Fruit fly (Drosophila melanogaster) whole organism, embryonic: ENCODE data around the gene MED14.

Experiments used
- ATbp ChIP-seq: fragments of 200-800 bp; sonication (Bioruptor generic); optimal IDR thresholded peaks from 2 replicates; lab custom pipeline; 2017; ENCODE audit warnings: missing biosample characterization, mild to moderate bottlenecking, missing genetic modification characterization, missing genetic modification reagents
- Adf1 ChIP-seq: fragments of 200-800 bp; sonication (Bioruptor generic); IDR thresholded peaks from 2 replicates; pipeline ENCODE4 v1.3.6; 2022; ENCODE audit warnings: missing biosample characterization, missing genetic modification characterization
- Atf-2 ChIP-seq: fragments of 200-800 bp; sonication (Bioruptor generic); optimal IDR thresholded peaks from 2 replicates; lab custom pipeline; 2016; ENCODE audit warnings: missing biosample characterization, missing genetic modification characterization
- Awh ChIP-seq: fragments of 200-800 bp; sonication (Bioruptor generic); IDR thresholded peaks from 2 replicates; pipeline ENCODE4, ENCODE4 v1.3.6; 2022; ENCODE audit warnings: missing biosample characterization, missing genetic modification characterization
- Bdp1 ChIP-seq: fragments of 200-800 bp; sonication (Bioruptor generic); optimal IDR thresholded peaks from 3 replicates; lab custom pipeline; 2016; ENCODE audit warnings: missing biosample characterization, missing genetic modification characterization
- CG10431 ChIP-seq: fragments of 200-800 bp; sonication (Bioruptor generic); optimal IDR thresholded peaks from 3 replicates; lab custom pipeline; 2018; ENCODE audit warnings: missing biosample characterization, mild to moderate bottlenecking, missing genetic modification characterization
- CG10543 ChIP-seq: fragments of 200-800 bp; sonication (Bioruptor generic); optimal IDR thresholded peaks from 3 replicates; lab custom pipeline; 2017; ENCODE audit warnings: missing biosample characterization, mild to moderate bottlenecking, missing genetic modification characterization, moderate library complexity
- CG10654 ChIP-seq: fragments of 200-800 bp; sonication (Bioruptor generic); optimal IDR thresholded peaks from 2 replicates; lab custom pipeline; 2016; ENCODE audit warnings: missing biosample characterization, missing genetic modification characterization
- CG10979 ChIP-seq: fragments of 200-800 bp; sonication (Bioruptor generic); optimal IDR thresholded peaks from 2 replicates; lab custom pipeline; 2018; ENCODE audit warnings: missing biosample characterization, mild to moderate bottlenecking, missing genetic modification characterization, moderate library complexity
- CG12071 ChIP-seq: fragments of 200-800 bp; sonication (Bioruptor generic); optimal IDR thresholded peaks from 3 replicates; lab custom pipeline; 2018; ENCODE audit warnings: missing biosample characterization, mild to moderate bottlenecking, missing genetic modification characterization
- CG15514 ChIP-seq: fragments of 200-800 bp; sonication (Bioruptor generic); optimal IDR thresholded peaks from 3 replicates; lab custom pipeline; 2017; ENCODE audit warnings: missing biosample characterization, missing genetic modification characterization, mild to moderate bottlenecking, moderate library complexity, missing genetic modification reagents
- CG17359 ChIP-seq: fragments of 200-800 bp; sonication (Bioruptor generic); optimal IDR thresholded peaks from 3 replicates; lab custom pipeline; 2018; ENCODE audit warnings: missing biosample characterization, mild to moderate bottlenecking, missing genetic modification characterization, moderate library complexity
- CG17829 ChIP-seq: fragments of 200-800 bp; optimal IDR thresholded peaks from 2 replicates; lab custom pipeline; 2019; ENCODE audit warnings: missing biosample characterization, mild to moderate bottlenecking, missing genetic modification characterization, moderate library complexity
- CG1792 ChIP-seq: fragments of 200-800 bp; sonication (Bioruptor generic); optimal IDR thresholded peaks from 2 replicates; lab custom pipeline; 2016; ENCODE audit warnings: missing biosample characterization, missing genetic modification characterization
- CG1832 ChIP-seq: fragments of 200-800 bp; sonication (Bioruptor generic); optimal IDR thresholded peaks from 2 replicates; lab custom pipeline; 2017; ENCODE audit warnings: missing biosample characterization, mild to moderate bottlenecking, missing genetic modification characterization, inconsistent platforms
- CG30431 ChIP-seq: fragments of 200-800 bp; sonication (Bioruptor generic); optimal IDR thresholded peaks from 2 replicates; lab custom pipeline; 2017; ENCODE audit warnings: missing biosample characterization, missing genetic modification characterization
- CG32767 ChIP-seq: fragments of 200-800 bp; sonication (Bioruptor generic); IDR thresholded peaks from 2 replicates; pipeline ENCODE4 v1.3.6; 2022; ENCODE audit warnings: missing biosample characterization, missing genetic modification characterization
- CG34224 ChIP-seq: fragments of 200-800 bp; sonication (Bioruptor generic); IDR thresholded peaks from 3 replicates; pipeline ENCODE4 v1.3.6; 2022; ENCODE audit warnings: missing biosample characterization, missing genetic modification characterization; ENCODE audit not compliant: partially characterized antibody
- CG4282 ChIP-seq: fragments of 200-800 bp; sonication (Bioruptor generic); optimal IDR thresholded peaks from 2 replicates; lab custom pipeline; 2016; ENCODE audit warnings: missing biosample characterization, missing genetic modification characterization
- CG4328 ChIP-seq: fragments of 200-800 bp; sonication (Bioruptor generic); optimal IDR thresholded peaks from 3 replicates; lab custom pipeline; 2017; ENCODE audit warnings: missing biosample characterization, missing genetic modification reagents, missing genetic modification characterization
- CG6175 ChIP-seq: fragments of 200-800 bp; sonication (Bioruptor generic); IDR thresholded peaks from 3 replicates; pipeline ENCODE4 v1.3.6; 2022; ENCODE audit warnings: missing biosample characterization, missing genetic modification characterization
- CG7928 ChIP-seq: fragments of 200-800 bp; sonication (Bioruptor generic); optimal IDR thresholded peaks from 2 replicates; lab custom pipeline; 2017; ENCODE audit warnings: missing biosample characterization, mild to moderate bottlenecking, missing genetic modification characterization
- CG7963 ChIP-seq: fragments of 200-800 bp; sonication (Bioruptor generic); IDR thresholded peaks from 3 replicates; pipeline ENCODE4 v1.3.6; 2022; ENCODE audit warnings: missing biosample characterization, missing genetic modification characterization; ENCODE audit not compliant: partially characterized antibody
- CG9215 ChIP-seq: fragments of 200-800 bp; sonication (Bioruptor generic); IDR thresholded peaks from 2 replicates; pipeline ENCODE4 v1.3.6; 2022; ENCODE audit warnings: missing biosample characterization, missing genetic modification characterization
- CkIIα-i1 ChIP-seq: fragments of 200-800 bp; sonication (Bioruptor generic); IDR thresholded peaks from 2 replicates; pipeline ENCODE4 v1.3.6; 2022; ENCODE audit warnings: missing biosample characterization, missing genetic modification characterization
- CrebB ChIP-seq: fragments of 200-800 bp; sonication (Bioruptor generic); optimal IDR thresholded peaks from 3 replicates; lab custom pipeline; 2018; ENCODE audit warnings: missing biosample characterization, mild to moderate bottlenecking, missing genetic modification characterization
- D19B ChIP-seq: fragments of 200-800 bp; sonication (Bioruptor generic); optimal IDR thresholded peaks from 2 replicates; lab custom pipeline; 2017; ENCODE audit warnings: missing biosample characterization, mild to moderate bottlenecking, missing genetic modification characterization
- Dfd ChIP-seq, 2 experiments: fragments of >200 bp; optimal IDR thresholded peaks; 2 replicates each; lab custom pipeline; 2017; ENCODE audit warnings: missing biosample characterization in 2 of 2, missing genetic modification characterization in 2 of 2
- Dll ChIP-seq: fragments of 200-800 bp; sonication (Bioruptor generic); IDR thresholded peaks from 4 replicates; pipeline ENCODE4 v1.3.6; 2022; ENCODE audit warnings: missing biosample characterization, missing genetic modification characterization; ENCODE audit not compliant: partially characterized antibody
- Gsc ChIP-seq: fragments of 200-800 bp; sonication (Bioruptor generic); IDR thresholded peaks from 2 replicates; pipeline ENCODE4 v1.3.6; 2022; ENCODE audit warnings: missing biosample characterization, missing genetic modification characterization
- Hr39 ChIP-seq: fragments of >200 bp; optimal IDR thresholded peaks from 2 replicates; lab custom pipeline; 2017
- PHDP ChIP-seq: fragments of 200-800 bp; sonication (Bioruptor generic); optimal IDR thresholded peaks from 3 replicates; lab custom pipeline; 2018; ENCODE audit warnings: missing biosample characterization, mild to moderate bottlenecking, missing genetic modification characterization, moderate library complexity
- Ptx1 ChIP-seq: fragments of 200-800 bp; sonication (Bioruptor generic); IDR thresholded peaks from 2 replicates; pipeline ENCODE4 v1.3.6; 2022; ENCODE audit warnings: missing biosample characterization, missing genetic modification characterization
- Ravus ChIP-seq: fragments of 200-800 bp; sonication (Bioruptor generic); IDR thresholded peaks from 2 replicates; pipeline ENCODE4 v1.3.6; 2022; ENCODE audit warnings: missing biosample characterization, missing genetic modification characterization
- Side ChIP-seq: fragments of 200-800 bp; sonication (Bioruptor generic); optimal IDR thresholded peaks from 2 replicates; lab custom pipeline; 2016; ENCODE audit warnings: missing biosample characterization, missing genetic modification characterization
- Sox102F ChIP-seq: fragments of 200-800 bp; sonication (Bioruptor generic); optimal IDR thresholded peaks from 2 replicates; lab custom pipeline; 2018; ENCODE audit warnings: missing biosample characterization, mild to moderate bottlenecking, missing genetic modification characterization, moderate library complexity
- aop ChIP-seq: fragments of 200-800 bp; sonication (Bioruptor generic); IDR thresholded peaks from 2 replicates; pipeline ENCODE4 v1.3.6; 2022; ENCODE audit warnings: missing biosample characterization, missing genetic modification characterization
- bcd ChIP-seq: fragments of 200-800 bp; sonication (Bioruptor generic); optimal IDR thresholded peaks from 2 replicates; lab custom pipeline; 2017; ENCODE audit warnings: missing biosample characterization, mild to moderate bottlenecking, missing genetic modification characterization
- chif ChIP-seq, 2 experiments: fragments of 200-800 bp; sonication (Bioruptor generic); optimal IDR thresholded peaks; 3 replicates each; lab custom pipeline; 2016; ENCODE audit warnings: missing biosample characterization in 2 of 2, missing genetic modification characterization in 2 of 2
- dimm ChIP-seq: fragments of 200-800 bp; sonication (Bioruptor generic); IDR thresholded peaks from 2 replicates; pipeline ENCODE4 v1.3.6; 2022; ENCODE audit warnings: missing biosample characterization, missing genetic modification characterization
- ftz-f1 ChIP-seq: fragments of 200-800 bp; sonication (Bioruptor generic); optimal IDR thresholded peaks from 2 replicates; lab custom pipeline; 2016; ENCODE audit warnings: missing biosample characterization, missing genetic modification characterization
- h ChIP-seq: fragments of >200 bp; optimal IDR thresholded peaks from 2 replicates; lab custom pipeline; 2017
- hbn ChIP-seq: fragments of 200-800 bp; sonication (Bioruptor generic); IDR thresholded peaks from 2 replicates; pipeline ENCODE4 v1.3.6; 2022; ENCODE audit warnings: missing biosample characterization, missing genetic modification characterization; ENCODE audit not compliant: partially characterized antibody
- nerfin-1 ChIP-seq: fragments of 200-800 bp; sonication (Bioruptor generic); optimal IDR thresholded peaks from 3 replicates; lab custom pipeline; 2019; ENCODE audit warnings: missing biosample characterization, mild to moderate bottlenecking, missing genetic modification characterization, moderate library complexity
- pb ChIP-seq: fragments of 200-800 bp; sonication (Bioruptor generic); optimal IDR thresholded peaks from 3 replicates; lab custom pipeline; 2016; ENCODE audit warnings: missing biosample characterization, missing genetic modification characterization
- sqz ChIP-seq: fragments of 200-800 bp; sonication (Bioruptor generic); optimal IDR thresholded peaks from 3 replicates; lab custom pipeline; 2018; ENCODE audit warnings: missing biosample characterization, mild to moderate bottlenecking, missing genetic modification characterization
- tna ChIP-seq: fragments of 200-800 bp; sonication (Bioruptor generic); IDR thresholded peaks from 2 replicates; pipeline ENCODE4 v1.3.6; 2022; ENCODE audit warnings: missing biosample characterization, missing genetic modification characterization; ENCODE audit not compliant: partially characterized antibody
- ttk ChIP-seq: fragments of 200-800 bp; sonication (Bioruptor generic); IDR thresholded peaks from 2 replicates; pipeline ENCODE4 v2.1.2; 2022; ENCODE audit warnings: missing biosample characterization, missing genetic modification characterization
- vfl ChIP-seq: fragments of 200-800 bp; sonication (Bioruptor generic); optimal IDR thresholded peaks from 2 replicates; lab custom pipeline; 2016; ENCODE audit warnings: missing biosample characterization, missing genetic modification characterization

Gene MED14

dm6 chr3L:633272-634254 is 40.5 kb downstream of the MED14 start (continued):
- TF ChIP-seq ftz-f1 (GFP tag; lab: Kevin White, UChicago) (no peak), nerfin-1 (tag; lab: Kevin White, UChicago) (peak; percentile 81), vfl (GFP tag; lab: Kevin White, UChicago) (no peak), CG12071 (peak; percentile 69), CG7963 (GFP tag; lab: Robert Waterston, UW) (no peak), CG6175 (no peak), D19B (GFP tag; lab: Kevin White, UChicago) (no peak), Dll (GFP tag; lab: Robert Waterston, UW) (no peak), CG4328 (GFP tag; lab: Kevin White, UChicago) (peak; percentile 59), CG10979 (tag; lab: Kevin White, UChicago) (peak; percentile 93), pb (peak; percentile 80), PHDP (peak; percentile 86), Adf1 (GFP tag; lab: Robert Waterston, UW) (peak; percentile 83), CG1792 (GFP tag; lab: Kevin White, UChicago) (peak; percentile 75), chif (GFP tag; optimal IDR thresholded peaks at IDR 0.05; lab: Kevin White, UChicago) (peak; percentile 87 to 94), sqz (GFP tag; lab: Kevin White, UChicago) (peak; percentile 74), CG17359 (tag; lab: Kevin White, UChicago) (peak; percentile 89), CG10543 (GFP tag; lab: Kevin White, UChicago) (peak; percentile 17), dimm (GFP tag; lab: Robert Waterston, UW) (peak; percentile 77), CG17829 (tag; lab: Kevin White, UChicago) (peak; percentile 90), Ptx1 (GFP tag; lab: Robert Waterston, UW) (peak; percentile 83), Awh (peak; percentile 84), CG9215 (GFP tag; lab: Robert Waterston, UW) (peak; percentile 48), CkIIα-i1 (no peak), CG34224 (GFP tag; lab: Robert Waterston, UW) (no peak), Ravus (peak; percentile 21; the same call in 1 of the 2 replicates), CG32767 (GFP tag; lab: Robert Waterston, UW) (peak; percentile 77), CG10431 (GFP tag; lab: Kevin White, UChicago) (peak; percentile 72), ttk (GFP tag; lab: Robert Waterston, UW) (peak; percentile 78), bcd (GFP tag; lab: Kevin White, UChicago) (peak; percentile 75), Atf-2 (GFP tag; lab: Kevin White, UChicago) (peak; percentile 90), Sox102F (peak; percentile 94), CG4282 (GFP tag; lab: Kevin White, UChicago) (peak; percentile 12), CG7928 (GFP tag; lab: Kevin White, UChicago) (no peak), Bdp1 (GFP tag; lab: Kevin White, UChicago) (peak; percentile 52), ATbp (GFP tag; lab: Kevin White, UChicago) (peak; percentile 90), CrebB (tag; lab: Kevin White, UChicago) (no peak), Dfd (GFP tag; optimal IDR thresholded peaks at IDR 0.05; lab: Kevin White, UChicago) (peak in 1 of 2 experiments; percentile 2), Side (GFP tag; lab: Kevin White, UChicago) (peak; percentile 71), Gsc (no peak; the same call in 1 of the 2 replicates), CG30431 (GFP tag; lab: Kevin White, UChicago) (peak; percentile 89), CG10654 (peak; percentile 86), CG1832 (no peak), Hr39 (no peak), aop (GFP tag; lab: Robert Waterston, UW) (peak; percentile 45), CG15514 (GFP tag; lab: Kevin White, UChicago) (peak; percentile 34), h (lab: Kevin White, UChicago) (no peak), hbn (GFP tag; lab: Robert Waterston, UW) (no peak), tna (GFP tag; lab: Robert Waterston, UW) (no peak)
